Fruit fly (Drosophila melanogaster): ENCODE measurements around the gene bnb.

The bnb gene

dm6 chrX:18813049-18813448, 15.6 kb upstream of the bnb start, which contains the start of gene CG42450 (continued):
- peak; percentile 1 for TF ChIP-seq Hmr (GFP tag; optimal IDR thresholded peaks at IDR 0.05)
- TF ChIP-seq vfl (GFP tag; optimal IDR thresholded peaks at IDR 0.05), result no peak
- TF ChIP-seq Kr (GFP tag; optimal IDR thresholded peaks at IDR 0.05), result no peak
- TF ChIP-seq btn (GFP tag; optimal IDR thresholded peaks at IDR 0.05), result no peak
- TF ChIP-seq onecut (GFP tag; IDR thresholded peaks at IDR 0.05), result peak; percentile 44; the same call in 1 of the 2 replicates
- no peak for TF ChIP-seq CG6689 (GFP tag; IDR thresholded peaks at IDR 0.05)
- TF ChIP-seq CG14050 (GFP tag; IDR thresholded peaks at IDR 0.05), result no peak
- TF ChIP-seq Oli (tag; optimal IDR thresholded peaks at IDR 0.05), result no peak
- no peak for TF ChIP-seq CG6683 (GFP tag; optimal IDR thresholded peaks at IDR 0.05)
- no peak for TF ChIP-seq CG17829 (tag; optimal IDR thresholded peaks at IDR 0.05)
- no peak for TF ChIP-seq luna (GFP tag; optimal IDR thresholded peaks at IDR 0.05)
- TF ChIP-seq abd-A (tag; optimal IDR thresholded peaks at IDR 0.05), result peak; percentile 7
- no peak for TF ChIP-seq CG33213 (GFP tag; optimal IDR thresholded peaks at IDR 0.05)
- no peak for TF ChIP-seq CG31388 (GFP tag; optimal IDR thresholded peaks at IDR 0.05)
- no peak for TF ChIP-seq CG7357 (GFP tag; IDR thresholded peaks at IDR 0.05)
- TF ChIP-seq Awh (GFP tag; IDR thresholded peaks at IDR 0.05), result no peak
- no peak for TF ChIP-seq CG2712 (tag; optimal IDR thresholded peaks at IDR 0.05)
- TF ChIP-seq fu2 (GFP tag; optimal IDR thresholded peaks at IDR 0.05), result no peak
- TF ChIP-seq CG5953 (GFP tag; IDR thresholded peaks at IDR 0.05), result no peak
- TF ChIP-seq Tbp (GFP tag; optimal IDR thresholded peaks at IDR 0.05), result no peak
- TF ChIP-seq CG14710 (tag; optimal IDR thresholded peaks at IDR 0.05), result no peak
- TF ChIP-seq CG4328 (GFP tag; optimal IDR thresholded peaks at IDR 0.05), result no peak
- TF ChIP-seq Usf (GFP tag; optimal IDR thresholded peaks at IDR 0.05), result no peak
- TF ChIP-seq Hr51 (GFP tag; optimal IDR thresholded peaks at IDR 0.05), result no peak
- no peak for TF ChIP-seq bigmax (GFP tag; optimal IDR thresholded peaks at IDR 0.05)
- peak; percentile 29; the same call in 1 of the 2 replicates for TF ChIP-seq hbn (GFP tag; IDR thresholded peaks at IDR 0.05; ENCODE audit: partially characterized antibody)
- no peak for TF ChIP-seq CG15011 (GFP tag; optimal IDR thresholded peaks at IDR 0.05)
- no peak for TF ChIP-seq CG18262 (tag; optimal IDR thresholded peaks at IDR 0.05)
- no peak for TF ChIP-seq Elba2 (GFP tag; optimal IDR thresholded peaks at IDR 0.05)
- no peak for TF ChIP-seq Ada2b (GFP tag; IDR thresholded peaks at IDR 0.05)
- no peak for TF ChIP-seq CG15696 (tag; optimal IDR thresholded peaks at IDR 0.05)
- no peak for TF ChIP-seq shn (GFP tag; optimal IDR thresholded peaks at IDR 0.05)
- no peak for TF ChIP-seq CG8388 (GFP tag; optimal IDR thresholded peaks at IDR 0.05)
- TF ChIP-seq CG30431 (GFP tag; optimal IDR thresholded peaks at IDR 0.05), result no peak
- TF ChIP-seq CG12659 (GFP tag; optimal IDR thresholded peaks at IDR 0.05), result no peak
- no peak for TF ChIP-seq CG3726 (GFP tag; IDR thresholded peaks at IDR 0.05)
- no peak for TF ChIP-seq Gug (GFP tag; IDR thresholded peaks at IDR 0.05)
- TF ChIP-seq CG4707 (GFP tag; optimal IDR thresholded peaks at IDR 0.05), result no peak
- TF ChIP-seq pum (GFP tag; optimal IDR thresholded peaks at IDR 0.05), result no peak
- no peak for TF ChIP-seq CG4404 (GFP tag; IDR thresholded peaks at IDR 0.05)
- TF ChIP-seq jigr1 (GFP tag; IDR thresholded peaks at IDR 0.05), result no peak
- no peak for TF ChIP-seq CG33557 (GFP tag; optimal IDR thresholded peaks at IDR 0.05)
- TF ChIP-seq CG9609 (GFP tag; optimal IDR thresholded peaks at IDR 0.05), result no peak
- TF ChIP-seq CG3163 (GFP tag; optimal IDR thresholded peaks at IDR 0.05), result no peak
- no peak for TF ChIP-seq CG5245 (GFP tag; optimal IDR thresholded peaks at IDR 0.05)
- TF ChIP-seq CG7963 (GFP tag; IDR thresholded peaks at IDR 0.05; ENCODE audit: partially characterized antibody), result no peak
- no peak for TF ChIP-seq CG13123 (GFP tag; optimal IDR thresholded peaks at IDR 0.05)
- TF ChIP-seq Adf1 (GFP tag; IDR thresholded peaks at IDR 0.05), result peak; percentile 40; the same call in 1 of the 2 replicates
- no peak for TF ChIP-seq ci (GFP tag; IDR thresholded peaks at IDR 0.05)
- TF ChIP-seq Ets65A (GFP tag), result peak; percentile 3
- TF ChIP-seq CG14965 (GFP tag; optimal IDR thresholded peaks at IDR 0.05; ENCODE audit: borderline replicate concordance), result no peak
- no peak for TF ChIP-seq pnt (GFP tag; optimal IDR thresholded peaks at IDR 0.05)
